Fruit fly (Drosophila melanogaster): Measurements from ENCODE around the gene CCT2.

The CCT2 gene

DNA sequence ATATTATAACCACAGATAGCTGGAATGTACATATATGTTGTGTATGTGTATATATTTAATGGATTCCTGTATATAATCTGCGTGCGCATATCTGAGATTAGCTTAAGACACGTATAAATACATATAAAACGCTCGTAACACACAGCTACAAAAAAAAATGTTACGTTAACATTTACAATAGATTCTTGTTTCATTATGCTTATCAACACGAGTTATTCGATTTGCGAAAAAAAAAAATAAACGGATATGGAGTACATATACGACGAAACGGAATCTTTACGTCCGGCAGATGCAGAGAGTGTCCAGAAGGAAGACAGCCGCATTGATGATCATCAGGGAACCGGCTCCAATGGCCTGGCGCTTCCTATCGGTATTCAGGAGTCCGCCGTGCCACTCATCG lies 18.0 kb upstream of the CCT2 start, which contains the start of gene CG10970:
TSS of gene CG10970 (minus strand) at position 101 of the 400 bp plus-strand sequence.
- TF ChIP-seq CG31224 (GFP tag; IDR thresholded peaks at IDR 0.05): no peak

DNA sequence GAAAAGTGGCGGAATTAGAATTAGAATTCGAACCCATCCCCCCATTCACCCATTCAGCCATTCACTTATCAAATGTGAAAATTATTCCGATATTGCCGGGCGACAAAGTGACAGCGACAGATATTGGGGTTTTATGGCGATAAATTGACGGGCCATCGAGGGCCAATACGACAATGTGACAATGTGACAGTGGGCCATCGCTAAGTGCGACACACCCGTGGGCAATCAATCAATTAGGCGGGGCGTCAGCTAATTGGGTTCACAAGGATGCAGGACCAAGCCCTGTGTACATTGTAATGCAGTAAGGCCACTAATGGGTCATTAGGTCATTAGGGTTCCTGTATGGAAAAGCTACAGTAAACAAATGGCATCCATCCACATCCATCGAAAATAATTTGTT lies 15.3 kb upstream of the CCT2 start:
- TF ChIP-seq jumu (GFP tag; optimal IDR thresholded peaks at IDR 0.05) (no peak), Hmx (GFP tag; optimal IDR thresholded peaks at IDR 0.05) (no peak), chif (GFP tag; optimal IDR thresholded peaks at IDR 0.05) (no peak), CG3281 (GFP tag; optimal IDR thresholded peaks at IDR 0.05) (no peak), Hmr (GFP tag; optimal IDR thresholded peaks at IDR 0.05) (peak; percentile 21), CG8281 (tag; optimal IDR thresholded peaks at IDR 0.05) (peak; percentile 84), CG17829 (tag; optimal IDR thresholded peaks at IDR 0.05) (no peak), Taf1 (GFP tag; IDR thresholded peaks at IDR 0.05) (no peak), CG12659 (GFP tag; optimal IDR thresholded peaks at IDR 0.05) (no peak), sens-2 (GFP tag; IDR thresholded peaks at IDR 0.05) (no peak), Gug (GFP tag; IDR thresholded peaks at IDR 0.05) (no peak), CG10959 (GFP tag; IDR thresholded peaks at IDR 0.05) (no peak), CG1832 (GFP tag; optimal IDR thresholded peaks at IDR 0.05) (no peak), Med (GFP tag) (peak; percentile 37), h (optimal IDR thresholded peaks at IDR 0.05) (no peak), mirr (GFP tag; optimal IDR thresholded peaks at IDR 0.05) (peak; percentile 14), CG7963 (GFP tag; IDR thresholded peaks at IDR 0.05; ENCODE audit: partially characterized antibody) (no peak), org-1 (GFP tag; optimal IDR thresholded peaks at IDR 0.05) (no peak), Elba2 (GFP tag; optimal IDR thresholded peaks at IDR 0.05) (no peak), CG11085 (GFP tag; IDR thresholded peaks at IDR 0.05) (no peak), CG3995 (GFP tag; optimal IDR thresholded peaks at IDR 0.05) (no peak), fru (optimal IDR thresholded peaks at IDR 0.05) (no peak), Atf-2 (GFP tag; optimal IDR thresholded peaks at IDR 0.05) (no peak), CG16779 (GFP tag; IDR thresholded peaks at IDR 0.05) (no peak), Oli (tag; optimal IDR thresholded peaks at IDR 0.05) (no peak), CG8290 (GFP tag; optimal IDR thresholded peaks at IDR 0.05) (no peak), CG8290 (tag; optimal IDR thresholded peaks at IDR 0.05) (peak in 1 of 2 experiments; percentile 14), grau (tag; optimal IDR thresholded peaks at IDR 0.05) (peak; percentile 55), CG13287 (GFP tag; IDR thresholded peaks at IDR 0.05; ENCODE audit: partially characterized antibody) (no peak), Ets65A (GFP tag) (peak; percentile 27), CG8359 (GFP tag; optimal IDR thresholded peaks at IDR 0.05; ENCODE audit: borderline replicate concordance) (no peak), CG31224 (GFP tag; IDR thresholded peaks at IDR 0.05) (no peak), CG8765 (GFP tag; IDR thresholded peaks at IDR 0.05) (no peak), dpn (GFP tag; optimal IDR thresholded peaks at IDR 0.05) (no peak), lab (GFP tag; optimal IDR thresholded peaks at IDR 0.05) (peak; percentile 39), row (GFP tag; IDR thresholded peaks at IDR 0.05) (0 out of 3 replicates have a peak, but pooled peaks have one; percentile 15), CG6765 (GFP tag; optimal IDR thresholded peaks at IDR 0.05) (no peak), CG10366 (GFP tag; IDR thresholded peaks at IDR 0.05) (no peak)

DNA sequence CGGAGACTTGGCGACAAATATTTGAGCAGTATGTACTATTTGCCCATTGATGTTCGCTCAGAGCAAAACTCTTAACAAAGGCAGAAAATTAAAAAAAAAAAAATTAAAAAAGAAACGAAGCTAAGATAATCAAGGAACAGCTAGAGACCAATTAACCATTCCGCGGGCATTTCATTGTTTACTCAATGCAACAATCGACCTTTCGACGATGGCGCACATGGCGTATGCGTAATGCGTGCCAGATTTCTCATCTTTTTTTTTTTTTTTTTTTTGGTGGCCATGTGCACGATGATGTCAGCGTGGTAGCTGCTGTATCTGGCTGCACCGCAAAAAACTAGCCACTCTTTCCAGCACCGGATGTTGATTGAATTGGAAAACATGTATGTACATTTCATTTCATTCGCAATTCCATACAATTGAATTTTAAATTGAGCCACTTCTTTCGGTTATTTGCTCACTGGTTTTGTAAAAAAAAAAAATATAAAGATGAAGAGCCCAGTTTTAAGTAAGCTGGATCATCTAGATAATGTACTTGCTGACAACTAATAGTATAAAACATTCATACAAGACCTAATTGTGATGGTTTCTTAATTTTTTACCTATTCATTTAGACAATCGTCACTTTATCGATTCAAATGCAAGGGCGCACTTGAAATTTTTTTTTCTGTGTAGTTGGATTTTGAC lies 13.5 kb upstream of the CCT2 start:
- TF ChIP-seq CG2875 (GFP tag; optimal IDR thresholded peaks at IDR 0.05): no peak
- no peak for TF ChIP-seq seq (GFP tag; IDR thresholded peaks at IDR 0.05)
- TF ChIP-seq CG17361 (GFP tag; IDR thresholded peaks at IDR 0.05): peak; percentile 50; the same call in 1 of the 3 replicates
- peak; percentile 51 for TF ChIP-seq Atf3 (GFP tag; optimal IDR thresholded peaks at IDR 0.05)
- peak; percentile 33 for TF ChIP-seq Sox102F (GFP tag; optimal IDR thresholded peaks at IDR 0.05)
- no peak for TF ChIP-seq p53 (GFP tag; optimal IDR thresholded peaks at IDR 0.05)
- peak; percentile 5 for TF ChIP-seq CG15269 (tag; optimal IDR thresholded peaks at IDR 0.05)
- peak; percentile 9 for TF ChIP-seq Hr3 (GFP tag; optimal IDR thresholded peaks at IDR 0.05)
- TF ChIP-seq CG18011 (GFP tag; optimal IDR thresholded peaks at IDR 0.05): no peak
- peak; percentile 18 for TF ChIP-seq CG7556 (GFP tag; optimal IDR thresholded peaks at IDR 0.05)
- 0 out of 2 replicates have a peak, but pooled peaks have one; percentile 10 for TF ChIP-seq vvl (GFP tag; IDR thresholded peaks at IDR 0.05)
- TF ChIP-seq Blimp-1 (GFP tag; optimal IDR thresholded peaks at IDR 0.05): peak; percentile 26
- TF ChIP-seq chif (GFP tag; optimal IDR thresholded peaks at IDR 0.05): peak in 1 of 2 experiments; percentile 16
